Worm (Caenorhabditis elegans) whole organism, early embryonic: Measurements from ENCODE around the gene cup-5.
A peak's percentile ranks its signal among the peaks of the same experiment; 100 is the strongest.

Source experiments
- B0310.2 ChIP-seq: sonication (generic microtip); optimal IDR thresholded peaks from 2 replicates; lab custom pipeline; 2016; ENCODE audit warnings: mild to moderate bottlenecking, missing genetic modification characterization, missing compliant biosample characterization
- F13C5.2 ChIP-seq: sonication (generic microtip); optimal IDR thresholded peaks from 2 replicates; lab custom pipeline; 2017; ENCODE audit warnings: mild to moderate bottlenecking, missing genetic modification characterization, inconsistent platforms, missing compliant biosample characterization
- aly-1 ChIP-seq: sonication (generic microtip); optimal IDR thresholded peaks from 2 replicates; lab custom pipeline; 2016; ENCODE audit warnings: missing genetic modification characterization, missing compliant biosample characterization
- ama-1 ChIP-seq: fragments of 150-350 bp; optimal IDR thresholded peaks from 2 replicates; lab custom pipeline; 2014
- ceh-13 ChIP-seq: fragments of 200-800 bp; sonication (Bioruptor generic); optimal IDR thresholded peaks from 2 replicates; lab custom pipeline; 2018; ENCODE audit warnings: mild to moderate bottlenecking, missing genetic modification characterization, missing compliant biosample characterization
- ceh-36 ChIP-seq: sonication (generic microtip); optimal IDR thresholded peaks from 2 replicates; lab custom pipeline; 2016; ENCODE audit warnings: missing genetic modification characterization, inconsistent platforms, missing compliant biosample characterization
- ets-7 ChIP-seq: sonication (generic microtip); optimal IDR thresholded peaks from 2 replicates; lab custom pipeline; 2016; ENCODE audit warnings: missing genotype, missing genetic modification characterization, missing compliant biosample characterization
- flt-1 ChIP-seq: fragments of 200-800 bp; sonication (Bioruptor generic); IDR thresholded peaks from 2 replicates; pipeline ENCODE4 v1.3.6; 2022; ENCODE audit warnings: missing genetic modification characterization, missing compliant biosample characterization
- hmbx-1 ChIP-seq: sonication (generic microtip); optimal IDR thresholded peaks from 2 replicates; lab custom pipeline; 2016; ENCODE audit warnings: mild to moderate bottlenecking, missing genetic modification characterization, missing compliant biosample characterization
- hmg-4 ChIP-seq: fragments of 200-800 bp; sonication (Bioruptor generic); optimal IDR thresholded peaks from 2 replicates; lab custom pipeline; 2018; ENCODE audit warnings: mild to moderate bottlenecking, missing genetic modification characterization, missing compliant biosample characterization
- hnd-1 ChIP-seq: sonication (generic microtip); optimal IDR thresholded peaks from 2 replicates; lab custom pipeline; 2016; ENCODE audit warnings: missing genetic modification characterization, missing compliant biosample characterization
- pes-1 ChIP-seq: fragments of 200-800 bp; sonication (Bioruptor generic); IDR thresholded peaks from 2 replicates; pipeline ENCODE4 v1.3.6; 2022; ENCODE audit warnings: missing genetic modification reagents, missing genetic modification characterization, missing compliant biosample characterization
- scrt-1 ChIP-seq: fragments of 200-800 bp; sonication (Bioruptor generic); IDR thresholded peaks from 2 replicates; pipeline ENCODE4 v1.3.6; 2022; ENCODE audit warnings: missing genetic modification characterization, missing compliant biosample characterization
- sea-1 ChIP-seq: fragments of 200-800 bp; sonication (Bioruptor generic); conservative IDR thresholded peaks from 2 replicates; pipeline ENCODE4 v1.3.6; 2022; ENCODE audit warnings: missing genetic modification characterization, missing compliant biosample characterization
- tbx-11 ChIP-seq: fragments of 200-800 bp; sonication (Bioruptor generic); IDR thresholded peaks from 2 replicates; pipeline ENCODE4 v1.3.6; 2022; ENCODE audit warnings: missing genetic modification characterization, missing compliant biosample characterization
- tbx-37 ChIP-seq: fragments of 200-800 bp; sonication (Bioruptor generic); conservative IDR thresholded peaks from 2 replicates; pipeline ENCODE4 v1.3.6; 2022; ENCODE audit warnings: missing genetic modification reagents, missing genetic modification characterization, missing compliant biosample characterization
- tra-4 ChIP-seq: sonication (generic microtip); optimal IDR thresholded peaks from 2 replicates; lab custom pipeline; 2017; ENCODE audit warnings: missing genetic modification characterization, missing compliant biosample characterization

cup-5 gene

ce11 chrIII:7584131-7584646 is at the start of gene cup-5:
Gene cup-5 (plus strand): TSS chrIII:7584181.
- no peak for TF ChIP-seq scrt-1 (GFP tag; lab: Robert Waterston, UW)

DNA sequence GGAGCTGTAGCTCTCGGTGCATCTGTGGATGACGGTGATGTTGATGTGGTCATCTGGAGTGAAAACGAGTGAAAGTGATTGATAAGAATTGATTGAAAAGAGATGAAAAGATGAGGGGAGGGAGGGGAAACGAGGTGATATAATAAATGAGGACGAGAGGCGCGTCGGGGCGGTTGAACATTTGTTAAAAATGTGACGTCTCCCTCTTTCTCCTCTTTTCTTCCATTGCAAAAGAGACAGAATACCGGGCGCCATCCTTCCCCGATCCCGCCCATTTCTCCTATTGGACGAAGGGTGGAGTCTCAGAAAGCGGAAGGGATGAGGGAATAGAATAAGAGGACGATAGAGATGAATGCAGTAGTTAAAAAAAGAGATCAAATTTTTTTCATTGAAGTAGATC is 49.3 kb upstream of the cup-5 start:
- TF ChIP-seq scrt-1 (GFP tag; lab: Robert Waterston, UW), result no peak
- no peak for TF ChIP-seq aly-1 (tag; lab: Kevin White, UChicago)
- no peak for TF ChIP-seq pes-1

DNA sequence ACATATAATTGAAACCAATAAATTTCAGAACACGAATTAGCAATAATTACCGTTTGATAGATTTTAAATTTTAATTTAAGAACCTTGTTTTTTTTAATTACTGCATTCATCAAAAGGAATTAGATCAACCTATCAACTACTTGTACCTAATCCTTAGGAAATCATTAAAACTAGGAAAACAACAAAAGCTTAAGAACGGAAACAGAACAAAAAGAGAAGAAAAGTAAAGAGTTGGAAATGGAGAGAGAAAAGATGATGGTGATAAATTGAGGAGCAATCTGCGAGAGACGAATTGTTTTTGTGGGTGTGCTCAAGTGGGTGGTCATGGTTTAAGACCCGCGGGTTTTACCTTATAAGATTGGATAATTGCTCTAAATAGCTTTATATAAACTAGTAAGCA is 48.6 kb upstream of the cup-5 start:
- TF ChIP-seq flt-1 (no peak), tbx-11 (GFP tag; lab: Robert Waterston, UW) (no peak), aly-1 (tag; lab: Kevin White, UChicago) (no peak), ceh-13 (GFP tag; lab: Kevin White, UChicago) (no peak), B0310.2 (no peak), sea-1 (GFP tag; lab: Robert Waterston, UW) (no peak), hnd-1 (tag; lab: Kevin White, UChicago) (no peak), tra-4 (no peak)

DNA sequence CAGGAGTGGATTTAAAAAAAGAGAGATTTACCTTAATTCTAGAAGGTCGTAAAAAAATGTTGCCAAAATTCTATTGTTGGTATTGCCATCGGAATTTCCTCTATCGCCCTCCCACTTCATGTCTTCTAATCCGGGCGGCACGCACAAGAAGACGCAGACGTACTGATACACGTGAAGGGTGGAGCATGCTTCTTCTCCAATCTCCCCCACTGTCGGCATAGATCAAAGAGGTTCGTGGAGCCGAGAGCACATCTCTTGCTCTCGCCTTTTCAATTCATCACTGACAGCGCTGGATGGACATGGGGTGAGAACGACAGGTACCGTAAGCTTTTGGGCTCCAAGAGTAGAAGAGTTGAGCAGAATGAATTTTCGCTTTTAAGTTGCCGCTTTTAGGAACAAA is 47.4 kb upstream of the cup-5 start, which contains the start of gene lin-39:
Gene lin-39 (minus strand): TSS at position 74 of the 400 bp plus-strand sequence.
- TF ChIP-seq flt-1 (no peak), hmg-4 (no peak), scrt-1 (GFP tag; lab: Robert Waterston, UW) (no peak), ama-1 (lab: Kevin White, UChicago) (no peak), tra-4 (no peak), pes-1 (no peak), ceh-13 (GFP tag; lab: Kevin White, UChicago) (no peak), tbx-37 (GFP tag; lab: Robert Waterston, UW) (no peak), tbx-11 (GFP tag; lab: Robert Waterston, UW) (no peak), aly-1 (tag; lab: Kevin White, UChicago) (no peak), hmbx-1 (tag; lab: Kevin White, UChicago) (no peak), hnd-1 (tag; lab: Kevin White, UChicago) (no peak), ets-7 (tag; lab: Kevin White, UChicago) (no peak), ceh-36 (tag; lab: Kevin White, UChicago) (no peak), sea-1 (GFP tag; lab: Robert Waterston, UW) (no peak), B0310.2 (no peak)

DNA sequence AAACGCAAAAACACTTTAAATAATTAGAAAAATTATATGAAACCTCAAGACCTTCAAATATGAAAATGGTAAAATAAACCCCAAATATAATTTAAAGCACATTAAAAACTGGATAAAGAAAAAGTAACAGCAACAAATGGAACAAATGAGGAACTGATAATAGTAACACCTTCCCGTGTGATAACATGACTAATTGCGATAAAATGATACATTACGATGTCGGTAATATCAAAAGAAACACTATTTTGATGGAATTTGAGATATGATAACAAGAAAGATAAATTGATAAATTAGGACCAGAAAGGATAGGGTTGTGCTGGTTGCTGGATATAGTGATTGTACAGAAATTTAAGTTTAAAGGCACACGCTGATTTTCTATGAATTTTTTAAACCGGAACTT is 41.9 kb upstream of the cup-5 start:
- TF ChIP-seq scrt-1 (GFP tag; lab: Robert Waterston, UW) (no peak), ets-7 (tag; lab: Kevin White, UChicago) (no peak), aly-1 (tag; lab: Kevin White, UChicago) (no peak), pes-1 (no peak), tbx-11 (GFP tag; lab: Robert Waterston, UW) (no peak), hnd-1 (tag; lab: Kevin White, UChicago) (no peak), hmg-4 (no peak), F13C5.2 (tag; lab: Kevin White, UChicago) (no peak), ceh-13 (GFP tag; lab: Kevin White, UChicago) (no peak), hmbx-1 (tag; lab: Kevin White, UChicago) (no peak), B0310.2 (no peak)

- TF ChIP-seq ama-1 (lab: Kevin White, UChicago), result no peak
- no peak for TF ChIP-seq ceh-36 (tag; lab: Kevin White, UChicago)
- TF ChIP-seq tra-4, result no peak
- TF ChIP-seq scrt-1 (GFP tag; lab: Robert Waterston, UW), result no peak
- TF ChIP-seq sea-1 (GFP tag; lab: Robert Waterston, UW), result no peak
Observed at ce11 chrIII:7544211-7544610, 39.8 kb upstream of the cup-5 start.

- TF ChIP-seq ceh-13 (GFP tag; lab: Kevin White, UChicago) (no peak), ceh-36 (tag; lab: Kevin White, UChicago) (peak; percentile 53), hmg-4 (no peak), sea-1 (GFP tag; lab: Robert Waterston, UW) (no peak)
Observed at ce11 chrIII:7545189-7545588, 38.8 kb upstream of the cup-5 start.

DNA sequence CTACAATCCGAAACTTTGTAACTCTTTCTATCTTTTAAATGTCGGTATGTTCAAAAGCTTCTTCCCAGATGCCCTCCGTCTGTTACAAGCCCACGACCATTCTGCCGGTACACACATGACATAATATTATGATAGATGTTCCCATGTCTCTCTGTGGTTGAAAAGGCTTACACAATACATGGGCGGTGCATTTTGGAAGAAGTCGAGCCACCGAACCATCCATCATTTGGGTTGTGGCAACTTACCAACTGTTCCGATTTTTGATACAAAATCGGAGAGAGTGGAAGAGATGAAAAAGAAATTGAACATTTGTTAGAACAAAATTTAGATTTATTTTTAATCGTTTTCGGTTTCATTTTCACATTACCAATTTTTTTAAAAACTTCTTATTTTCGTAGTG is 35.0 kb upstream of the cup-5 start:
- TF ChIP-seq aly-1 (tag; lab: Kevin White, UChicago), result no peak
- no peak for TF ChIP-seq tra-4
- no peak for TF ChIP-seq pes-1
- no peak for TF ChIP-seq scrt-1 (GFP tag; lab: Robert Waterston, UW)
- no peak for TF ChIP-seq flt-1
- TF ChIP-seq hnd-1 (tag; lab: Kevin White, UChicago), result no peak
- TF ChIP-seq ceh-36 (tag; lab: Kevin White, UChicago), result no peak
- no peak for TF ChIP-seq hmg-4
- TF ChIP-seq tbx-37 (GFP tag; lab: Robert Waterston, UW), result no peak

DNA sequence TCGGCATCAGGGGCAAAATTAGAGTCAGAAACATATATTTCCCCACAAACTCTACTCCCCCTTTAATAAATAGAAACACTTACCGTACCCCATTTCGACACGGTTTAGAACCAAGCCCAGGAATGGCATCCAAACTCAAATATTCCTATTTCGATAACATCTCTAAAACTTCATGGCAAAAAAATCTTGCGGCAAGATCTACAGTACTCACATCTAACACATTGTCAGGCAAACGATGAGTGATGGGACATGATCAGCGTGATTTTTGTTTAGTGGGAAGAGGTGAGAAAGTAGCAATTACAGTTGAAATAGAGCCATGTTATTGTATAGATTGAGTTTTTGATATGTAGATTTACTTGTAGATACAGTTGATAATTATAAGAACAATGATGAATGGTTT is 33.0 kb upstream of the cup-5 start:
- TF ChIP-seq B0310.2, result no peak
- peak; percentile 13 for TF ChIP-seq ceh-13 (GFP tag; lab: Kevin White, UChicago)
- TF ChIP-seq hmbx-1 (tag; lab: Kevin White, UChicago), result no peak
- TF ChIP-seq scrt-1 (GFP tag; lab: Robert Waterston, UW), result no peak
- TF ChIP-seq ceh-36 (tag; lab: Kevin White, UChicago), result no peak
- no peak for TF ChIP-seq flt-1
